Worm (Caenorhabditis elegans): ENCODE measurements around the gene rbm-25.

The rbm-25 gene

ce11 chrV:12511946-12512345, 13.9 kb downstream of the rbm-25 start:
- TF ChIP-seq pax-1 (tag; optimal IDR thresholded peaks at IDR 0.05) (no peak), pha-2 (tag; optimal IDR thresholded peaks at IDR 0.05) (no peak), Y22D7AL.16 (tag; optimal IDR thresholded peaks at IDR 0.05) (no peak), ceh-24 (tag; optimal IDR thresholded peaks at IDR 0.05) (no peak), ceh-19 (GFP tag; optimal IDR thresholded peaks at IDR 0.05) (no peak), rnt-1 (tag; optimal IDR thresholded peaks at IDR 0.05) (no peak)

- TF ChIP-seq pqm-1 (tag; optimal IDR thresholded peaks at IDR 0.05) = no peak
- peak; percentile 89 for TF ChIP-seq elt-2 (tag; optimal IDR thresholded peaks at IDR 0.05)
Observed at ce11 chrV:12512773-12513172, 14.8 kb downstream of the rbm-25 start, which contains the start of the genes T28H10.2 and lgmn-1. Gene T28H10.2, minus strand, starts transcription at chrV:12512949. Gene lgmn-1, plus strand, starts transcription at chrV:12513056.

- TF ChIP-seq K02D7.2 (tag; optimal IDR thresholded peaks at IDR 0.05) (no peak), elt-2 (tag; optimal IDR thresholded peaks at IDR 0.05) (peak; percentile 67)
Observed at ce11 chrV:12513900-12514299, 15.9 kb downstream of the rbm-25 start.

ce11 chrV:12517148-12517547, 19.1 kb downstream of the rbm-25 start, which contains the start of gene cal-1:
Gene cal-1, minus strand, starts transcription at chrV:12517248.
- TF ChIP-seq unc-3 (GFP tag; conservative IDR thresholded peaks at IDR 0.05) (no peak), unc-3 (tag; optimal IDR thresholded peaks at IDR 0.05) (no peak)

ce11 chrV:12517757-12518156, 19.7 kb downstream of the rbm-25 start:
- no peak for TF ChIP-seq madf-2 (tag; optimal IDR thresholded peaks at IDR 0.05)
- TF ChIP-seq odd-2 (tag; optimal IDR thresholded peaks at IDR 0.05) = no peak
- TF ChIP-seq pax-1 (tag; optimal IDR thresholded peaks at IDR 0.05) = no peak
- TF ChIP-seq ceh-22 (tag; optimal IDR thresholded peaks at IDR 0.05) = no peak
- TF ChIP-seq ceh-18 (tag; optimal IDR thresholded peaks at IDR 0.05) = peak; percentile 54
- no peak for TF ChIP-seq dmd-4 (tag; optimal IDR thresholded peaks at IDR 0.05; ENCODE audit: borderline replicate concordance)
- no peak for TF ChIP-seq rnt-1 (tag; optimal IDR thresholded peaks at IDR 0.05)
- peak; percentile 57 for TF ChIP-seq unc-55 (GFP tag; optimal IDR thresholded peaks at IDR 0.05)
- no peak for TF ChIP-seq hlh-13 (GFP tag; optimal IDR thresholded peaks at IDR 0.05)

- peak; percentile 0 for TF ChIP-seq ceh-34 (tag; optimal IDR thresholded peaks at IDR 0.05)
- TF ChIP-seq fkh-10 (GFP tag; optimal IDR thresholded peaks at IDR 0.05) = no peak
- TF ChIP-seq K09A11.1 (tag; optimal IDR thresholded peaks at IDR 0.05; ENCODE audit: insufficient read depth) = no peak
- peak; percentile 88 for TF ChIP-seq rnt-1 (tag; optimal IDR thresholded peaks at IDR 0.05)
- TF ChIP-seq pat-9 (tag; optimal IDR thresholded peaks at IDR 0.05) = no peak
- TF ChIP-seq ceh-18 (tag; optimal IDR thresholded peaks at IDR 0.05) = peak; percentile 86
- TF ChIP-seq unc-55 (GFP tag; optimal IDR thresholded peaks at IDR 0.05) = peak; percentile 75
- TF ChIP-seq ceh-19 (GFP tag; optimal IDR thresholded peaks at IDR 0.05) = no peak
- TF ChIP-seq gmeb-2 (tag; optimal IDR thresholded peaks at IDR 0.05) = no peak
- TF ChIP-seq madf-2 (tag; optimal IDR thresholded peaks at IDR 0.05) = no peak
- no peak for TF ChIP-seq hlh-13 (GFP tag; optimal IDR thresholded peaks at IDR 0.05)
Observed at ce11 chrV:12518770-12519169, 20.8 kb downstream of the rbm-25 start.

ce11 chrV:12523356-12523755, 25.3 kb downstream of the rbm-25 start:
- TF ChIP-seq unc-55 (GFP tag; optimal IDR thresholded peaks at IDR 0.05) (peak; percentile 79), zip-5 (tag; optimal IDR thresholded peaks at IDR 0.05) (no peak), nhr-11 (tag; optimal IDR thresholded peaks at IDR 0.05) (no peak), C08G9.2 (tag; optimal IDR thresholded peaks at IDR 0.05) (no peak)

- TF ChIP-seq F13H6.1 (tag; optimal IDR thresholded peaks at IDR 0.05) (no peak), ceh-48 (tag; optimal IDR thresholded peaks at IDR 0.05) (no peak), ttx-3 (tag; optimal IDR thresholded peaks at IDR 0.05) (no peak), unc-86 (tag; optimal IDR thresholded peaks at IDR 0.05) (no peak), ets-4 (tag; optimal IDR thresholded peaks at IDR 0.05) (no peak), lin-11 (tag; optimal IDR thresholded peaks at IDR 0.05) (no peak), elt-2 (tag; optimal IDR thresholded peaks at IDR 0.05) (no peak), nfya-1 (tag; optimal IDR thresholded peaks at IDR 0.05) (no peak), unc-55 (GFP tag; optimal IDR thresholded peaks at IDR 0.05) (no peak), ahr-1 (tag; optimal IDR thresholded peaks at IDR 0.05) (no peak), pros-1 (tag; optimal IDR thresholded peaks at IDR 0.05) (no peak), K02D7.2 (tag; optimal IDR thresholded peaks at IDR 0.05) (no peak), ceh-2 (tag; optimal IDR thresholded peaks at IDR 0.05) (no peak), madf-2 (tag; optimal IDR thresholded peaks at IDR 0.05) (no peak), elt-4 (tag; optimal IDR thresholded peaks at IDR 0.05) (no peak)
Observed at ce11 chrV:12525526-12525925, 27.5 kb downstream of the rbm-25 start, which contains the start of gene dyf-4. Gene dyf-4, minus strand, starts transcription at chrV:12525738.

All from whole organism, late embryonic.